Worm (Caenorhabditis elegans) whole organism, young adult: ENCODE measurements around the gene emc-2.

Experiments used
- B0261.1 ChIP-seq: sonication (generic microtip); optimal IDR thresholded peaks from 2 replicates; lab custom pipeline; 2016; ENCODE audit warnings: mild to moderate bottlenecking, missing genetic modification characterization, moderate library complexity, missing compliant biosample characterization
- B0336.3 ChIP-seq: fragments of 200-800 bp; sonication (Bioruptor generic); IDR thresholded peaks from 2 replicates; pipeline ENCODE4 v1.3.6; 2022; ENCODE audit warnings: missing genetic modification characterization, missing compliant biosample characterization
- F23B12.7 ChIP-seq: sonication (generic microtip); optimal IDR thresholded peaks from 2 replicates; lab custom pipeline; 2017; ENCODE audit warnings: missing genetic modification characterization, mild to moderate bottlenecking, missing compliant biosample characterization, antibody characterized with exemption, moderate library complexity; ENCODE audit not compliant: insufficient read depth
- F33H1.4 ChIP-seq: fragments of 200-800 bp; sonication (Bioruptor generic); IDR thresholded peaks from 2 replicates; pipeline ENCODE4 v1.3.6; 2022; ENCODE audit warnings: missing genetic modification reagents, missing genetic modification characterization, missing compliant biosample characterization
- F37B4.10 ChIP-seq: fragments of 200-800 bp; sonication (Bioruptor generic); IDR thresholded peaks from 2 replicates; pipeline ENCODE4 v1.3.6; 2022; ENCODE audit warnings: missing genetic modification characterization, missing compliant biosample characterization
- F49E8.2 ChIP-seq: sonication (generic microtip); optimal IDR thresholded peaks from 3 replicates; lab custom pipeline; 2017; ENCODE audit warnings: missing genetic modification characterization, mild to moderate bottlenecking, missing compliant biosample characterization, antibody characterized with exemption, moderate library complexity; ENCODE audit not compliant: insufficient read depth
- K12H6.12 ChIP-seq: fragments of 200-800 bp; sonication (Bioruptor generic); optimal IDR thresholded peaks from 2 replicates; lab custom pipeline; 2018; ENCODE audit warnings: mild to moderate bottlenecking, missing genetic modification characterization, missing compliant biosample characterization
- T07F8.4 ChIP-seq: sonication (generic microtip); optimal IDR thresholded peaks from 2 replicates; lab custom pipeline; 2016; ENCODE audit warnings: mild to moderate bottlenecking, missing genetic modification characterization, moderate library complexity, missing compliant biosample characterization
- Y53F4B.3 ChIP-seq: fragments of 200-800 bp; sonication (Bioruptor generic); IDR thresholded peaks from 2 replicates; pipeline ENCODE4 v1.3.6; 2022; ENCODE audit warnings: missing genetic modification reagents, missing genetic modification characterization, missing compliant biosample characterization
- Y53G8AR.9 ChIP-seq: fragments of 200-800 bp; sonication (Bioruptor generic); conservative IDR thresholded peaks from 2 replicates; pipeline ENCODE4 v1.3.6; 2022; ENCODE audit warnings: missing genetic modification reagents, missing genetic modification characterization, missing compliant biosample characterization
- Y95B8A.8 ChIP-seq: fragments of 200-800 bp; sonication (Bioruptor generic); IDR thresholded peaks from 2 replicates; pipeline ENCODE4 v1.3.6; 2022; ENCODE audit warnings: missing genetic modification reagents, missing genetic modification characterization, missing compliant biosample characterization
- aptf-2 ChIP-seq: fragments of 200-800 bp; sonication (Bioruptor generic); conservative IDR thresholded peaks from 2 replicates; pipeline ENCODE4 v1.3.6; 2022; ENCODE audit warnings: missing genetic modification reagents, missing genetic modification characterization, missing compliant biosample characterization
- aptf-3 ChIP-seq: fragments of 200-800 bp; sonication (Bioruptor generic); IDR thresholded peaks from 2 replicates; pipeline ENCODE4 v1.3.6; 2022; ENCODE audit warnings: missing genetic modification characterization, missing compliant biosample characterization
- attf-5 ChIP-seq: fragments of 200-800 bp; sonication (Bioruptor generic); optimal IDR thresholded peaks from 2 replicates; lab custom pipeline; 2018; ENCODE audit warnings: mild to moderate bottlenecking, missing genetic modification characterization, missing compliant biosample characterization
- attf-6 ChIP-seq: fragments of 200-800 bp; sonication (Bioruptor generic); IDR thresholded peaks from 2 replicates; pipeline ENCODE4 v1.3.6; 2022; ENCODE audit warnings: missing genetic modification reagents, missing genetic modification characterization, missing compliant biosample characterization
- bed-1 ChIP-seq: fragments of 200-800 bp; sonication (Bioruptor generic); IDR thresholded peaks from 2 replicates; pipeline ENCODE4 v1.3.6; 2022; ENCODE audit warnings: missing genetic modification reagents, missing genetic modification characterization, missing compliant biosample characterization
- bed-2 ChIP-seq: fragments of 200-800 bp; sonication (Bioruptor generic); IDR thresholded peaks from 2 replicates; pipeline ENCODE4 v1.3.6; 2022; ENCODE audit warnings: missing genetic modification reagents, missing genetic modification characterization, missing compliant biosample characterization
- ccch-3 ChIP-seq: fragments of 200-800 bp; sonication (Bioruptor generic); optimal IDR thresholded peaks from 2 replicates; lab custom pipeline; 2018; ENCODE audit warnings: mild to moderate bottlenecking, missing genetic modification characterization, missing compliant biosample characterization
- cebp-1 ChIP-seq, 2 experiments: fragments of 200-800 bp in 1 of 2; sonication (Bioruptor generic) in 1 of 2; sonication (generic microtip) in 1 of 2; IDR thresholded peaks in 1 of 2; optimal IDR thresholded peaks in 1 of 2; 2 replicates each; pipeline versions ENCODE4 v1.3.6 to Lab custom; 2017 to 2022; ENCODE audit warnings: missing compliant biosample characterization in 2 of 2, missing genetic modification characterization in 2 of 2, mild to moderate bottlenecking in 1 of 2, missing genetic modification reagents in 1 of 2, moderate library complexity in 1 of 2
- cebp-2 ChIP-seq: fragments of 200-800 bp; sonication (Bioruptor generic); IDR thresholded peaks from 2 replicates; pipeline ENCODE4 v1.3.6; 2022; ENCODE audit warnings: missing genetic modification characterization, missing compliant biosample characterization
- ceh-40 ChIP-seq: fragments of 200-800 bp; sonication (Bioruptor generic); IDR thresholded peaks from 2 replicates; pipeline ENCODE4 v1.3.6; 2022; ENCODE audit warnings: missing genetic modification characterization, missing compliant biosample characterization
- ceh-79 ChIP-seq: sonication (generic microtip); optimal IDR thresholded peaks from 2 replicates; lab custom pipeline; 2017; ENCODE audit warnings: mild to moderate bottlenecking, missing genetic modification characterization, missing compliant biosample characterization
- efl-1 ChIP-seq: fragments of 150-350 bp; optimal IDR thresholded peaks from 2 replicates; lab custom pipeline; 2014; ENCODE audit warnings: missing biosample characterization, missing genetic modification reagents, missing genetic modification characterization
- egl-18 ChIP-seq: fragments of 200-800 bp; sonication (Bioruptor generic); IDR thresholded peaks from 2 replicates; pipeline ENCODE4 v1.3.6; 2022; ENCODE audit warnings: missing genetic modification reagents, missing genetic modification characterization, missing compliant biosample characterization
- hmg-1.2 ChIP-seq: fragments of 200-800 bp; sonication (Bioruptor generic); IDR thresholded peaks from 2 replicates; pipeline ENCODE4 v1.3.6; 2022; ENCODE audit warnings: missing genetic modification reagents, missing genetic modification characterization, missing compliant biosample characterization
- hmg-20 ChIP-seq: fragments of 200-800 bp; sonication (Bioruptor generic); IDR thresholded peaks from 2 replicates; pipeline ENCODE4 v1.3.6; 2022; ENCODE audit warnings: missing genetic modification reagents, missing genetic modification characterization, missing compliant biosample characterization
- hsf-1 ChIP-seq: fragments of 200-800 bp; sonication (Bioruptor generic); IDR thresholded peaks from 2 replicates; pipeline ENCODE4 v1.3.6; 2022; ENCODE audit warnings: missing genetic modification reagents, missing genetic modification characterization, missing compliant biosample characterization
- lin-40 ChIP-seq: sonication (generic microtip); optimal IDR thresholded peaks from 2 replicates; lab custom pipeline; 2016; ENCODE audit warnings: missing genetic modification characterization, mild to moderate bottlenecking, missing compliant biosample characterization, missing genotype, missing genetic modification reagents
- lin-54 ChIP-seq: fragments of 200-800 bp; sonication (Bioruptor generic); optimal IDR thresholded peaks from 2 replicates; lab custom pipeline; 2018; ENCODE audit warnings: mild to moderate bottlenecking, missing genetic modification characterization, missing compliant biosample characterization
- lir-1 ChIP-seq: fragments of 200-800 bp; sonication (Bioruptor generic); conservative IDR thresholded peaks from 2 replicates; pipeline ENCODE4 v1.3.6; 2022; ENCODE audit warnings: missing genetic modification reagents, missing genetic modification characterization, missing compliant biosample characterization
- lsl-1 ChIP-seq: fragments of 200-800 bp; sonication (Bioruptor generic); optimal IDR thresholded peaks from 2 replicates; lab custom pipeline; 2018; ENCODE audit warnings: mild to moderate bottlenecking, missing genetic modification characterization, moderate library complexity, missing compliant biosample characterization
- lsy-27 ChIP-seq: sonication (generic microtip); optimal IDR thresholded peaks from 2 replicates; lab custom pipeline; 2017; ENCODE audit warnings: missing genetic modification characterization, mild to moderate bottlenecking, missing compliant biosample characterization, antibody characterized with exemption, missing genotype, borderline replicate concordance; ENCODE audit not compliant: insufficient read depth
- madf-8 ChIP-seq: fragments of 200-800 bp; sonication (Bioruptor generic); conservative IDR thresholded peaks from 2 replicates; pipeline ENCODE4 v1.3.6; 2022; ENCODE audit warnings: missing genetic modification reagents, missing genetic modification characterization, missing compliant biosample characterization
- mcd-1 ChIP-seq: fragments of 200-800 bp; sonication (Bioruptor generic); IDR thresholded peaks from 2 replicates; pipeline ENCODE4 v1.3.6; 2022; ENCODE audit warnings: missing genetic modification reagents, missing genetic modification characterization, missing compliant biosample characterization
- mel-28 ChIP-seq: sonication (generic microtip); optimal IDR thresholded peaks from 2 replicates; lab custom pipeline; 2016; ENCODE audit warnings: borderline replicate concordance, mild to moderate bottlenecking, missing genetic modification characterization, missing compliant biosample characterization
- mes-4 ChIP-seq: sonication (generic microtip); optimal IDR thresholded peaks from 2 replicates; lab custom pipeline; 2016; ENCODE audit warnings: missing genotype, missing genetic modification characterization, missing compliant biosample characterization
- nfya-1 ChIP-seq: sonication (generic microtip); optimal IDR thresholded peaks from 2 replicates; lab custom pipeline; 2017; ENCODE audit warnings: antibody characterized with exemption, missing compliant biosample characterization, missing genetic modification characterization, borderline replicate concordance; ENCODE audit not compliant: insufficient read depth
- nfya-2 ChIP-seq: fragments of 200-800 bp; sonication (Bioruptor generic); IDR thresholded peaks from 2 replicates; pipeline ENCODE4 v1.3.6; 2022; ENCODE audit warnings: missing genetic modification reagents, missing genetic modification characterization, missing compliant biosample characterization
- nhr-80 ChIP-seq: sonication (generic microtip); optimal IDR thresholded peaks from 2 replicates; lab custom pipeline; 2016; ENCODE audit warnings: missing genetic modification characterization, missing compliant biosample characterization
- pbrm-1 ChIP-seq: fragments of 200-800 bp; sonication (Bioruptor generic); IDR thresholded peaks from 2 replicates; pipeline ENCODE4 v1.3.6; 2022; ENCODE audit warnings: missing genetic modification reagents, missing genetic modification characterization, missing compliant biosample characterization
- rcor-1 ChIP-seq: fragments of 200-800 bp; sonication (Bioruptor generic); IDR thresholded peaks from 2 replicates; pipeline ENCODE4 v1.3.6; 2022; ENCODE audit warnings: missing genetic modification reagents, missing genetic modification characterization, missing compliant biosample characterization
- rec-8 ChIP-seq, 2 experiments: sonication (generic microtip); optimal IDR thresholded peaks; 2 replicates each; lab custom pipeline; 2016; ENCODE audit warnings: mild to moderate bottlenecking in 2 of 2, missing genetic modification characterization in 2 of 2, missing genetic modification reagents in 2 of 2, missing genotype in 2 of 2, missing biosample characterization in 1 of 2, missing compliant biosample characterization in 1 of 2, moderate library complexity in 1 of 2
- sea-2 ChIP-seq: fragments of 200-800 bp; sonication (Bioruptor generic); IDR thresholded peaks from 2 replicates; pipeline ENCODE4 v1.3.6; 2022; ENCODE audit warnings: missing genetic modification characterization, missing compliant biosample characterization
- snpc-1.3 ChIP-seq: sonication (generic microtip); optimal IDR thresholded peaks from 2 replicates; lab custom pipeline; 2017; ENCODE audit warnings: missing genetic modification characterization, mild to moderate bottlenecking, missing compliant biosample characterization, antibody characterized with exemption, moderate library complexity, missing genotype, missing genetic modification reagents; ENCODE audit not compliant: insufficient read depth
- tbp1 ChIP-seq: fragments of 200-800 bp; sonication (Bioruptor generic); optimal IDR thresholded peaks from 2 replicates; lab custom pipeline; 2018; ENCODE audit warnings: mild to moderate bottlenecking, missing genetic modification characterization, missing compliant biosample characterization
- ztf-22 ChIP-seq: fragments of 200-800 bp; sonication (Bioruptor generic); optimal IDR thresholded peaks from 2 replicates; lab custom pipeline; 2018; ENCODE audit warnings: mild to moderate bottlenecking, missing genetic modification characterization, moderate library complexity, missing compliant biosample characterization
- ztf-25 ChIP-seq: fragments of 200-800 bp; sonication (Bioruptor generic); IDR thresholded peaks from 2 replicates; pipeline ENCODE4 v1.3.6; 2022; ENCODE audit warnings: missing genetic modification reagents, missing genetic modification characterization, missing compliant biosample characterization
- ztf-3 ChIP-seq: fragments of 200-800 bp; sonication (Bioruptor generic); optimal IDR thresholded peaks from 2 replicates; lab custom pipeline; 2018; ENCODE audit warnings: mild to moderate bottlenecking, missing genetic modification characterization, missing compliant biosample characterization

The emc-2 gene

DNA sequence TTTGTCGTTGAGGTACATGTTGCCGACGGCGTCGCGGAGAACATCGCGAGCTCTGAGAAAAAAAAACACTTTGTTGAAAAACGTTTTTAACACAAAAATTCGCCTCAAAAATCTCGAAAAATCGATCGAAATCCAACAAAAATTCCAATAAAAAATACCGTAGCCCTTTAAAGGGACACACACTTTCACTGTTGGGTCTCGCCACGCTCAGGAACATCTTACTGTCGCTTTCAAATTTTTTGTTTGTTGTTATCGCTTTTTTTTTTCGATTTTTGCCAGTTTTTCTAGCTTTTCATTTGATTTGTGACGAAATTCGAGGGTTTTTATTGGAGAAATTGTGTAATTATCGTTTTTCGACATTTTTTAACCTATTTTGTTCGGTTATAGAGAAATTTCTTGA, 614 bp upstream of the emc-2 start (continued):
- TF ChIP-seq aptf-3 (GFP tag; lab: Robert Waterston, UW) (no peak), F33H1.4 (GFP tag; lab: Robert Waterston, UW) (peak; percentile 94), madf-8 (GFP tag; lab: Robert Waterston, UW) (peak; percentile 73), Y53F4B.3 (GFP tag; lab: Robert Waterston, UW) (no peak), ceh-79 (tag; lab: Kevin White, UChicago) (no peak), snpc-1.3 (peak; percentile 5), hsf-1 (no peak), bed-1 (GFP tag; lab: Robert Waterston, UW) (no peak), T07F8.4 (tag; lab: Kevin White, UChicago) (no peak), aptf-2 (GFP tag; lab: Robert Waterston, UW) (no peak), ztf-25 (GFP tag; lab: Robert Waterston, UW) (no peak), lsl-1 (GFP tag; lab: Kevin White, UChicago) (peak; percentile 96), nfya-1 (no peak), ztf-22 (no peak), egl-18 (GFP tag; lab: Robert Waterston, UW) (no peak), rec-8 (tag; optimal IDR thresholded peaks at IDR 0.05; lab: Kevin White, UChicago) (no peak), Y53G8AR.9 (GFP tag; lab: Robert Waterston, UW) (no peak), K12H6.12 (tag; lab: Kevin White, UChicago) (no peak), lsy-27 (tag; lab: Kevin White, UChicago) (no peak), ztf-3 (GFP tag; lab: Kevin White, UChicago) (no peak), ccch-3 (GFP tag; lab: Kevin White, UChicago) (no peak), tbp1 (GFP tag; lab: Kevin White, UChicago) (peak; percentile 9), nhr-80 (no peak), mcd-1 (GFP tag; lab: Robert Waterston, UW) (peak; percentile 45; the same call in 1 of the 2 replicates), ceh-40 (no peak), sea-2 (GFP tag; lab: Robert Waterston, UW) (no peak), F37B4.10 (GFP tag; lab: Robert Waterston, UW) (no peak), F23B12.7 (no peak), lin-40 (tag; lab: Kevin White, UChicago) (no peak), pbrm-1 (GFP tag; lab: Robert Waterston, UW) (no peak), efl-1 (GFP tag; lab: Kevin White, UChicago) (peak; percentile 35), B0261.1 (no peak), hmg-1.2 (GFP tag; lab: Robert Waterston, UW) (0 out of 2 replicates have a peak, but pooled peaks have one; percentile 9), attf-6 (GFP tag; lab: Robert Waterston, UW) (no peak), B0336.3 (GFP tag; lab: Robert Waterston, UW) (no peak), cebp-1 (GFP tag; IDR thresholded peaks at IDR 0.05; lab: Robert Waterston, UW) (no peak), cebp-1 (tag; optimal IDR thresholded peaks at IDR 0.05; lab: Kevin White, UChicago) (no peak), bed-2 (GFP tag; lab: Robert Waterston, UW) (no peak), F49E8.2 (peak; percentile 56), lir-1 (GFP tag; lab: Robert Waterston, UW) (no peak), cebp-2 (GFP tag; lab: Robert Waterston, UW) (no peak), attf-5 (no peak), nfya-2 (no peak), mel-28 (tag; lab: Kevin White, UChicago) (no peak), rcor-1 (no peak), Y95B8A.8 (no peak), lin-54 (GFP tag; lab: Kevin White, UChicago) (peak; percentile 80), mes-4 (tag; lab: Kevin White, UChicago) (no peak), hmg-20 (GFP tag; lab: Robert Waterston, UW) (no peak)
